Worm (Caenorhabditis elegans) whole organism, late embryonic: ENCODE data around the gene C02E7.8.

Experiments used
- C08G9.2 ChIP-seq: sonication (generic microtip); optimal IDR thresholded peaks from 2 replicates; lab custom pipeline; 2016; ENCODE audit warnings: mild to moderate bottlenecking, missing genetic modification characterization, moderate library complexity, missing compliant biosample characterization
- C38D4.7 ChIP-seq: fragments of 200-800 bp; sonication (Bioruptor generic); optimal IDR thresholded peaks from 2 replicates; lab custom pipeline; 2018; ENCODE audit warnings: mild to moderate bottlenecking, missing genetic modification characterization, moderate library complexity, missing compliant biosample characterization
- K02D7.2 ChIP-seq: sonication (generic microtip); optimal IDR thresholded peaks from 2 replicates; lab custom pipeline; 2017; ENCODE audit warnings: mild to moderate bottlenecking, missing genetic modification characterization, missing compliant biosample characterization
- K09A11.1 ChIP-seq: sonication (generic microtip); optimal IDR thresholded peaks from 2 replicates; lab custom pipeline; 2017; ENCODE audit warnings: antibody characterized with exemption, mild to moderate bottlenecking, missing genetic modification characterization, missing compliant biosample characterization; ENCODE audit not compliant: insufficient read depth
- Y22D7AL.16 ChIP-seq: sonication (generic microtip); optimal IDR thresholded peaks from 2 replicates; lab custom pipeline; 2016; ENCODE audit warnings: missing genetic modification characterization, missing compliant biosample characterization
- ama-1 ChIP-seq: fragments of 150-350 bp; optimal IDR thresholded peaks from 2 replicates; lab custom pipeline; 2014
- ceh-19 ChIP-seq: fragments of 200-800 bp; sonication (Bioruptor generic); optimal IDR thresholded peaks from 2 replicates; lab custom pipeline; 2018; ENCODE audit warnings: mild to moderate bottlenecking, missing genetic modification characterization, missing compliant biosample characterization
- ceh-22 ChIP-seq: sonication (generic microtip); optimal IDR thresholded peaks from 2 replicates; lab custom pipeline; 2017; ENCODE audit warnings: missing biosample characterization, missing genetic modification characterization
- ceh-24 ChIP-seq: sonication (generic microtip); optimal IDR thresholded peaks from 2 replicates; lab custom pipeline; 2016; ENCODE audit warnings: mild to moderate bottlenecking, missing genetic modification characterization, missing compliant biosample characterization
- ceh-34 ChIP-seq: sonication (generic microtip); optimal IDR thresholded peaks from 2 replicates; lab custom pipeline; 2016; ENCODE audit warnings: mild to moderate bottlenecking, missing genetic modification characterization, missing compliant biosample characterization
- ceh-9 ChIP-seq: sonication (generic microtip); optimal IDR thresholded peaks from 2 replicates; lab custom pipeline; 2016; ENCODE audit warnings: mild to moderate bottlenecking, missing genetic modification characterization, inconsistent platforms, missing compliant biosample characterization
- che-1 ChIP-seq: sonication (generic microtip); optimal IDR thresholded peaks from 2 replicates; lab custom pipeline; 2016; ENCODE audit warnings: mild to moderate bottlenecking, missing genetic modification characterization, missing compliant biosample characterization
- ets-4 ChIP-seq: sonication (generic microtip); optimal IDR thresholded peaks from 2 replicates; lab custom pipeline; 2016; ENCODE audit warnings: missing genetic modification characterization, missing compliant biosample characterization
- eyg-1 ChIP-seq: sonication (generic microtip); optimal IDR thresholded peaks from 2 replicates; lab custom pipeline; 2016; ENCODE audit warnings: missing genotype, missing genetic modification characterization, missing compliant biosample characterization
- fkh-10 ChIP-seq: fragments of 150-350 bp; optimal IDR thresholded peaks from 2 replicates; lab custom pipeline; 2014; ENCODE audit warnings: missing biosample characterization, missing genetic modification reagents, missing genetic modification characterization
- hlh-15 ChIP-seq: sonication (generic microtip); optimal IDR thresholded peaks from 2 replicates; lab custom pipeline; 2016; ENCODE audit warnings: missing genetic modification characterization, missing compliant biosample characterization
- madf-2 ChIP-seq: sonication (generic microtip); optimal IDR thresholded peaks from 2 replicates; lab custom pipeline; 2017; ENCODE audit warnings: missing genetic modification characterization, missing compliant biosample characterization
- nhr-232 ChIP-seq: sonication (generic microtip); optimal IDR thresholded peaks from 2 replicates; lab custom pipeline; 2016; ENCODE audit warnings: missing genetic modification characterization, missing compliant biosample characterization
- pax-1 ChIP-seq: fragments of 150-350 bp; optimal IDR thresholded peaks from 2 replicates; lab custom pipeline; 2014; ENCODE audit warnings: missing biosample characterization, missing genetic modification characterization
- pha-4 ChIP-seq: fragments of 150-350 bp; optimal IDR thresholded peaks from 2 replicates; lab custom pipeline; 2018; ENCODE audit warnings: missing biosample characterization, missing genetic modification reagents, missing genetic modification characterization
- ref-2 ChIP-seq: sonication (generic microtip); optimal IDR thresholded peaks from 2 replicates; lab custom pipeline; 2016; ENCODE audit warnings: missing genetic modification characterization, missing compliant biosample characterization
- sox-2 ChIP-seq: fragments of 200-800 bp; sonication (Bioruptor generic); IDR thresholded peaks from 2 replicates; pipeline ENCODE4 v1.3.6; 2022; ENCODE audit warnings: missing genetic modification reagents, missing genetic modification characterization, missing compliant biosample characterization
- sox-4 ChIP-seq: sonication (generic microtip); optimal IDR thresholded peaks from 2 replicates; lab custom pipeline; 2017; ENCODE audit warnings: mild to moderate bottlenecking, missing genetic modification characterization, inconsistent platforms, missing compliant biosample characterization
- syd-9 ChIP-seq: sonication (generic microtip); optimal IDR thresholded peaks from 2 replicates; lab custom pipeline; 2016; ENCODE audit warnings: mild to moderate bottlenecking, missing genetic modification characterization, moderate library complexity, missing compliant biosample characterization
- tbx-2 ChIP-seq: sonication (generic microtip); optimal IDR thresholded peaks from 2 replicates; lab custom pipeline; 2016; ENCODE audit warnings: missing genetic modification characterization, missing compliant biosample characterization
- unc-86 ChIP-seq: sonication (generic microtip); optimal IDR thresholded peaks from 2 replicates; lab custom pipeline; 2016; ENCODE audit warnings: missing genetic modification characterization, missing compliant biosample characterization

Gene C02E7.8

DNA sequence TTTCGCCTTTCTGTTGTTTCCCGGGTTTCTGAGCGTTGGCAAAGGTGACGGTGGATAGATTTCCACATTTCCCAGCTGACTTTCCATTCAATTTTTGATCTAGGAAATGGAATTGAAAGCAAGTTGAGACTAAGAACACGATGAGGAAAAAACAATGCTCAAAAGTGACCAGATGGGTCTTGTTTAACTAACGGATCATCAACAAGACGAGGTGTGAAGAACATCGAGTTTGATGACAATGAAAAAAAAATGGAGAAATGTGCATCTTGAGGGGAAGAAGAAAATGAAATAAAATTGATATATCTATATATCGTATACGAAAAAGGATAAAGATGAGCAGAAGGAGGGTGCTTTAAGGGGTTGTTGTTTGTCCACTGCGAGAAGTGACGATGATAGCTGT is 43.0 kb downstream of the C02E7.8 start, which contains the start of gene T19H12.6:
Gene T19H12.6 (minus strand): TSS at position 101 of the 400 bp plus-strand sequence.
- TF ChIP-seq fkh-10 (GFP tag; lab: Kevin White, UChicago) (no peak), K02D7.2 (tag; lab: Kevin White, UChicago) (no peak), nhr-232 (tag; lab: Kevin White, UChicago) (no peak), ref-2 (no peak), ceh-24 (tag; lab: Kevin White, UChicago) (no peak), Y22D7AL.16 (no peak)

DNA sequence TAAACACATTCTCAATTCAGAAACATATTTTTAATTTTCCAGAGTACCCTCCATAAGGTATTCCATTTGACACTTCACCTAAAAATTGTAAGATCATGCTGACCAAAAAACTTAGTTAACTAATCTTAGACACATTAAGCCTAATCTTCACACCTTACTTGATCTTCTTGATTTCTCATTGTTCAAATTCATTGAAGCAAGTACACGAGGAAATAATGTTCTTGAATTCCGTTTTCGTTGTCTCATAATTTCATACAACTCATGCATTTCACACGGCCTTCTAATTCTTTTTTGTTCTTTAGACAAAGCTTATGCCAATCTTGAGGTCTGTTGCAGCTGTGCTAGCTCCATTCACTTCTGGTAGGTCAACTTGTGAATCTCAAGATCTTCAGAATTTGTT is 48.6 kb downstream of the C02E7.8 start, which contains the start of gene srd-33:
Gene srd-33 (plus strand): TSS at position 301 of the 400 bp plus-strand sequence.
- TF ChIP-seq eyg-1 (no peak), tbx-2 (tag; lab: Kevin White, UChicago) (no peak), ama-1 (lab: Kevin White, UChicago) (no peak), ceh-22 (tag; lab: Kevin White, UChicago) (no peak), pha-4 (no peak), unc-86 (tag; lab: Kevin White, UChicago) (no peak), pax-1 (tag; lab: Kevin White, UChicago) (no peak), C08G9.2 (tag; lab: Kevin White, UChicago) (no peak), hlh-15 (no peak), sox-4 (tag; lab: Kevin White, UChicago) (no peak), ceh-9 (no peak), ceh-19 (GFP tag; lab: Kevin White, UChicago) (no peak), ceh-34 (tag; lab: Kevin White, UChicago) (no peak), che-1 (tag; lab: Kevin White, UChicago) (no peak), sox-2 (GFP tag; lab: Robert Waterston, UW) (no peak), syd-9 (tag; lab: Kevin White, UChicago) (no peak), K09A11.1 (tag; lab: Kevin White, UChicago) (no peak), C38D4.7 (GFP tag; lab: Kevin White, UChicago) (no peak), madf-2 (tag; lab: Kevin White, UChicago) (no peak), ets-4 (no peak)

ce11 chrV:4870627-4871026 is 50.0 kb downstream of the C02E7.8 start:
- TF ChIP-seq syd-9 (tag; lab: Kevin White, UChicago): no peak
- TF ChIP-seq fkh-10 (GFP tag; lab: Kevin White, UChicago): no peak
